Worm (Caenorhabditis elegans) whole organism, L1 larva: Measurements from ENCODE around the gene crn-3.

Experiments used
- C16A3.4 ChIP-seq: fragments of 150-350 bp; optimal IDR thresholded peaks from 2 replicates; lab custom pipeline; 2014; ENCODE audit warnings: missing biosample characterization, missing genetic modification characterization
- C34B4.2 ChIP-seq: sonication (generic microtip); optimal IDR thresholded peaks from 2 replicates; lab custom pipeline; 2017; ENCODE audit warnings: mild to moderate bottlenecking, missing genetic modification characterization, missing compliant biosample characterization
- F16B12.6 ChIP-seq: fragments of 150-350 bp; optimal IDR thresholded peaks from 2 replicates; lab custom pipeline; 2014; ENCODE audit warnings: missing biosample characterization, missing genetic modification characterization
- aha-1 ChIP-seq: fragments of 150-350 bp; optimal IDR thresholded peaks from 2 replicates; lab custom pipeline; 2014; ENCODE audit warnings: missing biosample characterization, missing genetic modification characterization
- aly-2 ChIP-seq: fragments of 150-350 bp; optimal IDR thresholded peaks from 2 replicates; lab custom pipeline; 2014; ENCODE audit warnings: missing biosample characterization, missing genetic modification characterization
- ama-1 ChIP-seq: fragments of 150-350 bp; optimal IDR thresholded peaks from 2 replicates; lab custom pipeline; 2014
- ceh-63 ChIP-seq: fragments of 200-800 bp; sonication (Bioruptor generic); optimal IDR thresholded peaks from 2 replicates; lab custom pipeline; 2018; ENCODE audit warnings: mild to moderate bottlenecking, missing genetic modification characterization, missing compliant biosample characterization
- ces-1 ChIP-seq: fragments of 150-350 bp; optimal IDR thresholded peaks from 2 replicates; lab custom pipeline; 2014; ENCODE audit warnings: missing biosample characterization, missing genetic modification reagents, missing genetic modification characterization
- dpl-1 ChIP-seq, 3 experiments: fragments of 150-350 bp in 2 of 3; sonication (generic microtip) in 1 of 3; optimal IDR thresholded peaks; 2 replicates each; lab custom pipeline; 2014 to 2017; ENCODE audit warnings: missing biosample characterization in 3 of 3, missing genetic modification characterization in 3 of 3, missing genetic modification reagents in 3 of 3
- efl-1 ChIP-seq, 4 experiments: fragments of 150-350 bp; optimal IDR thresholded peaks in 3 of 4; peaks in 1 of 4; 1 replicate in 1 of 4; 2 replicates in 3 of 4; lab custom pipeline; 2014; ENCODE audit warnings: missing biosample characterization in 2 of 4, missing genetic modification characterization in 2 of 4, missing genetic modification reagents in 2 of 4
- egl-27 ChIP-seq, 2 experiments: fragments of 150-350 bp in 1 of 2; sonication (generic microtip); optimal IDR thresholded peaks; 3 replicates each; lab custom pipeline; 2017 to 2018; ENCODE audit warnings: missing biosample characterization in 2 of 2, missing genetic modification characterization in 2 of 2, missing genetic modification reagents in 2 of 2
- elt-2 ChIP-seq: sonication (generic microtip); optimal IDR thresholded peaks from 2 replicates; lab custom pipeline; 2016; ENCODE audit warnings: missing genetic modification characterization, mild to moderate bottlenecking, inconsistent platforms, missing compliant biosample characterization, missing genetic modification reagents
- fkh-10 ChIP-seq: sonication (generic microtip); optimal IDR thresholded peaks from 2 replicates; lab custom pipeline; 2017; ENCODE audit warnings: missing biosample characterization, missing genetic modification reagents, missing genetic modification characterization
- fkh-4 ChIP-seq: sonication (generic microtip); optimal IDR thresholded peaks from 2 replicates; lab custom pipeline; 2016; ENCODE audit warnings: missing compliant biosample characterization, missing genetic modification characterization, borderline replicate concordance
- fkh-8 ChIP-seq: sonication (generic microtip); optimal IDR thresholded peaks from 2 replicates; lab custom pipeline; 2016; ENCODE audit warnings: mild to moderate bottlenecking, missing genetic modification characterization, missing compliant biosample characterization
- grh-1 ChIP-seq: fragments of 200-800 bp; sonication (Bioruptor generic); IDR thresholded peaks from 2 replicates; pipeline ENCODE4 v1.3.6; 2022; ENCODE audit warnings: missing genetic modification reagents, missing genetic modification characterization, missing compliant biosample characterization
- hlh-17 ChIP-seq: fragments of 200-800 bp; sonication (Bioruptor generic); optimal IDR thresholded peaks from 2 replicates; lab custom pipeline; 2018; ENCODE audit warnings: missing genetic modification characterization, mild to moderate bottlenecking, missing compliant biosample characterization, moderate library complexity, borderline replicate concordance
- irx-1 ChIP-seq: sonication (generic microtip); optimal IDR thresholded peaks from 2 replicates; lab custom pipeline; 2016; ENCODE audit warnings: missing genetic modification characterization, missing compliant biosample characterization
- isw-1 ChIP-seq: fragments of 200-800 bp; sonication (Bioruptor generic); IDR thresholded peaks from 2 replicates; pipeline ENCODE4 v1.3.6; 2022; ENCODE audit warnings: missing genetic modification characterization, missing compliant biosample characterization
- jun-1 ChIP-seq: fragments of 150-350 bp; optimal IDR thresholded peaks from 2 replicates; lab custom pipeline; 2014; ENCODE audit warnings: missing biosample characterization, missing genetic modification reagents, missing genetic modification characterization
- lin-13 ChIP-seq: fragments of 150-350 bp; optimal IDR thresholded peaks from 2 replicates; lab custom pipeline; 2014; ENCODE audit warnings: missing biosample characterization, missing genetic modification reagents, missing genetic modification characterization
- lin-39 ChIP-seq: fragments of 150-350 bp; optimal IDR thresholded peaks from 2 replicates; lab custom pipeline; 2014; ENCODE audit warnings: missing biosample characterization, missing genetic modification reagents, missing genetic modification characterization
- lsy-2 ChIP-seq, 2 experiments: fragments of 150-350 bp; optimal IDR thresholded peaks; 2 replicates each; lab custom pipeline; 2014; ENCODE audit warnings: missing biosample characterization in 2 of 2, missing genetic modification characterization in 2 of 2
- mdl-1 ChIP-seq, 2 experiments: fragments of 150-350 bp; optimal IDR thresholded peaks; 2 replicates each; lab custom pipeline; 2014 to 2017; ENCODE audit warnings: missing biosample characterization in 2 of 2, missing genetic modification characterization in 2 of 2, inconsistent platforms in 1 of 2
- mef-2 ChIP-seq: fragments of 150-350 bp; optimal IDR thresholded peaks from 2 replicates; lab custom pipeline; 2014; ENCODE audit warnings: missing biosample characterization, missing genetic modification characterization
- nhr-19 ChIP-seq: fragments of 200-800 bp; sonication (Bioruptor generic); conservative IDR thresholded peaks from 2 replicates; pipeline ENCODE4 v1.3.6; 2022; ENCODE audit warnings: missing genetic modification characterization, missing compliant biosample characterization
- nhr-20 ChIP-seq: sonication (generic microtip); optimal IDR thresholded peaks from 2 replicates; lab custom pipeline; 2016; ENCODE audit warnings: mild to moderate bottlenecking, missing genetic modification characterization, missing compliant biosample characterization
- nhr-28 ChIP-seq: fragments of 150-350 bp; optimal IDR thresholded peaks from 2 replicates; lab custom pipeline; 2014; ENCODE audit warnings: missing biosample characterization, missing genetic modification characterization
- nhr-71 ChIP-seq: sonication (generic microtip); optimal IDR thresholded peaks from 2 replicates; lab custom pipeline; 2016; ENCODE audit warnings: mild to moderate bottlenecking, missing genetic modification characterization, moderate library complexity, missing compliant biosample characterization
- nhr-76 ChIP-seq: sonication (generic microtip); optimal IDR thresholded peaks from 2 replicates; lab custom pipeline; 2017; ENCODE audit warnings: missing biosample characterization, missing genetic modification characterization
- nhr-77 ChIP-seq: fragments of 150-350 bp; optimal IDR thresholded peaks from 2 replicates; lab custom pipeline; 2014; ENCODE audit warnings: missing biosample characterization, missing genetic modification characterization
- nhr-84 ChIP-seq: sonication (generic microtip); optimal IDR thresholded peaks from 2 replicates; lab custom pipeline; 2017; ENCODE audit warnings: missing biosample characterization, missing genetic modification characterization
- nhr-90 ChIP-seq: sonication (generic microtip); optimal IDR thresholded peaks from 2 replicates; lab custom pipeline; 2016; ENCODE audit warnings: mild to moderate bottlenecking, missing genetic modification characterization, missing compliant biosample characterization; ENCODE audit not compliant: poor library complexity
- pag-3 ChIP-seq: sonication (generic microtip); optimal IDR thresholded peaks from 2 replicates; lab custom pipeline; 2017; ENCODE audit warnings: missing genetic modification characterization, mild to moderate bottlenecking, missing compliant biosample characterization, antibody characterized with exemption, borderline replicate concordance; ENCODE audit not compliant: insufficient read depth
- skn-1 ChIP-seq: fragments of 150-350 bp; optimal IDR thresholded peaks from 2 replicates; lab custom pipeline; 2014; ENCODE audit warnings: missing biosample characterization, missing genetic modification characterization
- snpc-4 ChIP-seq: fragments of 150-350 bp; optimal IDR thresholded peaks from 2 replicates; lab custom pipeline; 2014; ENCODE audit warnings: missing biosample characterization, missing genetic modification characterization
- snu-23 ChIP-seq: sonication (generic microtip); optimal IDR thresholded peaks from 2 replicates; lab custom pipeline; 2016; ENCODE audit warnings: missing genetic modification characterization, missing compliant biosample characterization
- sox-4 ChIP-seq: sonication (generic microtip); optimal IDR thresholded peaks from 2 replicates; lab custom pipeline; 2016; ENCODE audit warnings: missing genetic modification characterization, missing compliant biosample characterization
- sup-37 ChIP-seq: fragments of 200-800 bp; sonication (Bioruptor generic); optimal IDR thresholded peaks from 2 replicates; lab custom pipeline; 2018; ENCODE audit warnings: mild to moderate bottlenecking, missing genetic modification characterization, missing compliant biosample characterization
- tbx-2 ChIP-seq: sonication (generic microtip); optimal IDR thresholded peaks from 2 replicates; lab custom pipeline; 2016; ENCODE audit warnings: missing genetic modification characterization, missing compliant biosample characterization
- unc-130 ChIP-seq: fragments of 150-350 bp; optimal IDR thresholded peaks from 2 replicates; lab custom pipeline; 2017; ENCODE audit warnings: missing biosample characterization, missing genetic modification characterization, inconsistent platforms
- unc-30 ChIP-seq: sonication (generic microtip); optimal IDR thresholded peaks from 2 replicates; lab custom pipeline; 2017; ENCODE audit warnings: missing biosample characterization, missing genetic modification characterization
- unc-62 ChIP-seq: fragments of 150-350 bp; optimal IDR thresholded peaks from 2 replicates; lab custom pipeline; 2014; ENCODE audit warnings: missing biosample characterization, missing genetic modification reagents, missing genetic modification characterization
- vab-15 ChIP-seq: sonication (generic microtip); optimal IDR thresholded peaks from 2 replicates; lab custom pipeline; 2017; ENCODE audit warnings: missing genotype, mild to moderate bottlenecking, missing genetic modification characterization, missing compliant biosample characterization
- xbp-1 ChIP-seq: sonication (generic microtip); optimal IDR thresholded peaks from 2 replicates; lab custom pipeline; 2016; ENCODE audit warnings: missing genetic modification characterization, missing compliant biosample characterization
- zag-1 ChIP-seq: fragments of 150-350 bp; optimal IDR thresholded peaks from 2 replicates; lab custom pipeline; 2014; ENCODE audit warnings: missing biosample characterization, missing genetic modification characterization
- ztf-11 ChIP-seq, 2 experiments: sonication (generic microtip); optimal IDR thresholded peaks; 2 replicates each; lab custom pipeline; 2016 to 2017; ENCODE audit warnings: missing genetic modification characterization in 2 of 2, missing biosample characterization in 1 of 2, missing compliant biosample characterization in 1 of 2

Gene crn-3

DNA sequence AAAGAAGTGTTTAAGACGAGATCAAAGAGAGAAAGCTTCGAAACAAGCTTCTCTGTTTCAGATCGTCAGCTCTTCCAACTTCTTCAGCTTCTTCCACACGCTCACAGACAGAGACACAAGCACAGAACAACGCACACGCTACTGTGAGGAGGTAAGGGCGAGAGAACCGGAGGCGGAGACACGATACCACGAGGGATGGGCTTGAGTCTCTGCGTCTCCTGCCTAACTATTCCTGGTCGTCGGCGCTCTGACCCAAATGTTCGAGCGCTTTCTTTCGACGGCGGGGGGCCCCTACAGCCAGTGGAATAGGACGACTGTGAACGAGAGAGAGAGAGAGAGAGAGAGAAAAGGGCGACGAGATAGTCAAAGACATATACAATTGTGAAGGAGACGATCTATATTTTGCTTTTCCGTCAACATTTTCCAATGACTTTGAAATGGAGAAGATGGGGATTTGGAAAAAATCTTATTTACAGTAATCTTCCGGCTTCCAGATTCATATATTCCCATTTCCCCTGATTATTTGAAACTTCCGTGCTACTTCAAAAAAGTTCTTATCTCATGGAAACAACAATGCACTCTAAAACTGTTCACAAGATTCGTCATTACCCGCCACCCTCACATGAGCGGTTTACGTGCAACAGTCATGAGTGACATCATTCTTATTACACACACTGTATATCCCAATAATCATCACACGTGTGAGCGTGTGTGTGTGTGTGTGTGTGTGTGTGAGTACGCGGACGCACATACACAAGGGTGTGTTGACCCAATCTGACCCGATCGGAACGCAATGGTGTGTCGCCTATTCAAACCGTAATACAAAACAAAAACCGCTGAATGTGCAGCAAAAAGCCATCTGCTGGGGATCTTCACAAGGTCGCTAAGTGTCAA, 38.8 kb upstream of the crn-3 start (continued):
- TF ChIP-seq fkh-4: no peak
- peak; percentile 39 for TF ChIP-seq grh-1 (GFP tag; lab: Robert Waterston, UW)
- TF ChIP-seq aly-2 (tag; lab: Kevin White, UChicago): peak; percentile 16
- peak; percentile 47 for TF ChIP-seq elt-2 (tag; lab: Kevin White, UChicago)
- TF ChIP-seq hlh-17 (GFP tag; lab: Kevin White, UChicago): no peak
- TF ChIP-seq lin-13: peak; percentile 94
- peak; percentile 29 for TF ChIP-seq F16B12.6 (tag; lab: Kevin White, UChicago)
- peak; percentile 65 for TF ChIP-seq nhr-90 (tag; lab: Kevin White, UChicago)
- TF ChIP-seq ceh-63 (GFP tag; lab: Kevin White, UChicago): no peak
- peak; percentile 89 for TF ChIP-seq jun-1 (tag; lab: Kevin White, UChicago)
- TF ChIP-seq nhr-19: peak; percentile 76
- TF ChIP-seq aha-1 (tag; lab: Kevin White, UChicago): no peak
- peak; percentile 59 for TF ChIP-seq isw-1 (GFP tag; lab: Robert Waterston, UW)
- peak; percentile 91 for TF ChIP-seq skn-1 (tag; lab: Kevin White, UChicago)
- peak; percentile 85 for TF ChIP-seq C16A3.4 (tag; lab: Kevin White, UChicago)
- TF ChIP-seq nhr-76 (tag; lab: Kevin White, UChicago): no peak
- TF ChIP-seq unc-30 (tag; lab: Kevin White, UChicago): no peak
- TF ChIP-seq mdl-1 (tag; optimal IDR thresholded peaks at IDR 0.05; lab: Kevin White, UChicago): peak; percentile 85 to 95
- TF ChIP-seq nhr-84 (tag; lab: Kevin White, UChicago): no peak
- peak; percentile 83 for TF ChIP-seq tbx-2
- TF ChIP-seq unc-62 (GFP tag; lab: Kevin White, UChicago): no peak
- TF ChIP-seq dpl-1 (GFP tag; optimal IDR thresholded peaks at IDR 0.05; lab: Kevin White, UChicago): peak; percentile 44 to 59 (median 45)
- peak in 1 of 2 experiments; percentile 56 for TF ChIP-seq egl-27 (tag; optimal IDR thresholded peaks at IDR 0.05; lab: Kevin White, UChicago)
- TF ChIP-seq nhr-77: peak; percentile 70
- TF ChIP-seq lin-39 (tag; lab: Kevin White, UChicago): no peak
- TF ChIP-seq snu-23 (GFP tag; lab: Kevin White, UChicago): peak; percentile 94
- no peak for TF ChIP-seq pag-3 (tag; lab: Kevin White, UChicago)
- TF ChIP-seq sup-37 (GFP tag; lab: Kevin White, UChicago): peak; percentile 5
- peak; percentile 78 for TF ChIP-seq xbp-1
- TF ChIP-seq nhr-71 (tag; lab: Kevin White, UChicago): peak; percentile 96
- peak; percentile 22 for TF ChIP-seq unc-130 (tag; lab: Kevin White, UChicago)
- peak; percentile 59 for TF ChIP-seq snpc-4 (tag; lab: Kevin White, UChicago)
- no peak for TF ChIP-seq vab-15 (tag; lab: Kevin White, UChicago)
- peak; percentile 97 for TF ChIP-seq ama-1 (lab: Kevin White, UChicago)

DNA sequence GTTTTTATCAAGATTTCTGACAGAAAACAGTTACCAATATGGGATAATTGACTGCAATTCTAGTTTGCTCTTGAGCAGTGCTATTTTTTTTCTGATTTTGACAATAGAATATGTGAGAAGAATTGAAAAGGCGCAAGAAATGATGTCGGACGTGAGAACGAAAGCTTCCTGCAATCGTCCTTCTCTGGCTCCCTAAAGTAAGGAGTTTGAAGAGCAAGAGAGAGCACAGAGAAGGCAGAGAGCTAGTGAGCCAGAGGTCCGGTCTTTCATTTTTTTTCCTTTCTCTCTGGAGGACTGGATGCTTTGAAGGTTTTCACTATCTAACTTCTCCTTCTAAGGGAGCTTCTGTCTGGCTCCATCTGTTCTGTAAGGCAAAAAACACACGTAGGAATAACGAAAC, 37.7 kb upstream of the crn-3 start:
- TF ChIP-seq grh-1 (GFP tag; lab: Robert Waterston, UW) (no peak), mef-2 (tag; lab: Kevin White, UChicago) (no peak), nhr-19 (no peak), ceh-63 (GFP tag; lab: Kevin White, UChicago) (no peak), nhr-76 (tag; lab: Kevin White, UChicago) (no peak), nhr-28 (tag; lab: Kevin White, UChicago) (no peak), sox-4 (tag; lab: Kevin White, UChicago) (no peak), nhr-71 (tag; lab: Kevin White, UChicago) (no peak), irx-1 (tag; lab: Kevin White, UChicago) (no peak), lsy-2 (tag; optimal IDR thresholded peaks at IDR 0.05; lab: Kevin White, UChicago) (peak in 1 of 2 experiments; percentile 44), nhr-20 (tag; lab: Kevin White, UChicago) (no peak), egl-27 (tag; optimal IDR thresholded peaks at IDR 0.05; lab: Kevin White, UChicago) (no peak), fkh-10 (peak; percentile 12), fkh-8 (tag; lab: Kevin White, UChicago) (no peak), hlh-17 (GFP tag; lab: Kevin White, UChicago) (no peak), lin-39 (tag; lab: Kevin White, UChicago) (no peak), tbx-2 (no peak), dpl-1 (GFP tag; optimal IDR thresholded peaks at IDR 0.05; lab: Kevin White, UChicago) (no peak), unc-62 (GFP tag; lab: Kevin White, UChicago) (no peak), C34B4.2 (no peak), fkh-4 (no peak), ces-1 (GFP tag; lab: Kevin White, UChicago) (no peak), zag-1 (tag; lab: Kevin White, UChicago) (no peak), nhr-77 (no peak), aly-2 (tag; lab: Kevin White, UChicago) (no peak), ztf-11 (tag; optimal IDR thresholded peaks at IDR 0.05; lab: Kevin White, UChicago) (no peak), efl-1 (optimal IDR thresholded peaks at IDR 0.05; lab: Kevin White, UChicago) (no peak), efl-1 (GFP tag; optimal IDR thresholded peaks at IDR 0.05 in 1 of 2; lab: Kevin White, UChicago) (no peak)
